Fruit fly (Drosophila melanogaster) whole organism, adult: ENCODE measurements around the gene CG1575.

ENCODE experiments used
- CG12768 ChIP-seq: fragments of 200-800 bp; sonication (Bioruptor generic); optimal IDR thresholded peaks from 2 replicates; lab custom pipeline; 2017; ENCODE audit warnings: missing biosample characterization, missing genetic modification characterization, mild to moderate bottlenecking, moderate library complexity, missing genetic modification reagents
- CG14711 ChIP-seq: fragments of 200-800 bp; sonication (Bioruptor generic); optimal IDR thresholded peaks from 2 replicates; lab custom pipeline; 2018; ENCODE audit warnings: missing biosample characterization, mild to moderate bottlenecking, missing genetic modification characterization, moderate library complexity
- CG1620 ChIP-seq: fragments of 200-800 bp; sonication (Bioruptor generic); optimal IDR thresholded peaks from 2 replicates; lab custom pipeline; 2016; ENCODE audit warnings: missing biosample characterization, missing genetic modification characterization
- CG33017 ChIP-seq: fragments of 200-800 bp; sonication (Bioruptor generic); optimal IDR thresholded peaks from 2 replicates; lab custom pipeline; 2018; ENCODE audit warnings: missing biosample characterization, mild to moderate bottlenecking, missing genetic modification characterization, moderate library complexity
- CG7101 ChIP-seq: fragments of 200-800 bp; sonication (Bioruptor generic); optimal IDR thresholded peaks from 2 replicates; lab custom pipeline; 2018; ENCODE audit warnings: missing biosample characterization, mild to moderate bottlenecking, missing genetic modification characterization, moderate library complexity
- tj ChIP-seq: fragments of 200-800 bp; sonication (Bioruptor generic); optimal IDR thresholded peaks from 3 replicates; lab custom pipeline; 2017; ENCODE audit warnings: missing biosample characterization, mild to moderate bottlenecking, missing genetic modification characterization, moderate library complexity

DNA sequence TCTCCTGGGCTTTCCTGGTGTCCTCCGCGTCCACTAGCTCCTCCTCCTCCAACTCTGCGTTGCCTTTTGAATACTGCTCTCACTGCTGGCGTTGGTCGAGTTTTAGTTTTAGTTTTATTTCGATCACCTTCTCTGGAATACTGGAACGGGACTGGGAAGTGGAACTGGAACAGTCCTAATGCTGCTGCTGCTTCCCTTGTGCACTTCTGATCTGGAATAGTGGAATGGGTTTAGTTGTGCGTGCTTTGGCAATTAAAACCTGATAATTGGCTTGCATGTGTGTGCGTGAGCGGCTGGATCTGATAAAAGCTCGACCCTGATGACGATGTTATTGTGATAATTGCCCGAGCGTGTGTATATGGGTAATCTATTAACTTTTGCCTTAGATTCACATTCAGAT, 23.9 kb downstream of the CG1575 start:
- TF ChIP-seq CG1620 (GFP tag; lab: Kevin White, UChicago) = no peak
- TF ChIP-seq CG7101 (tag; lab: Kevin White, UChicago) = no peak
- no peak for TF ChIP-seq CG12768
- no peak for TF ChIP-seq CG14711 (tag; lab: Kevin White, UChicago)
- TF ChIP-seq tj (GFP tag; lab: Kevin White, UChicago) = no peak
- no peak for TF ChIP-seq CG33017 (tag; lab: Kevin White, UChicago)
